Worm (Caenorhabditis elegans): ENCODE data around the gene rabr-3.

DNA sequence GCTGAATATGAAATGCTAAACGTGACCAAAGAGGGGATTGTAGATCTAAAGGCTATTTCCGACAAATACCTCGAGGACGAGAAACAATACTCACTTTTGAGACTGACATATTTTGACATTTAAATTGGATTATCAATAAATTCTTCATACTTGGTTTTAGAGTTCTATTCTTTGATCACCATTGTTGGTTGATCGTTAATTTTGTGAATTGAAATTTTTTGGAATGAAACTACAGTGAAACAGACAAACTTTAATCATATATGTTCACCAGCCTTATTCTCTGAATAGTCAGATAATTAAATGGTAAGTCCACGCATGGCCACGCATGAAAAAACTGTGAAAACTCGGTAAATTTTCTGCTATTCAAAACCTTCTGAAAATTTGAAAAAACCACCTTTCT lies 7.1 kb downstream of the rabr-3 start, which contains the start of gene F11A5.18:
- no peak for TF ChIP-seq skn-1 (tag; optimal IDR thresholded peaks at IDR 0.05)
- TF ChIP-seq unc-62 (GFP tag; optimal IDR thresholded peaks at IDR 0.05): no peak
- no peak for TF ChIP-seq alr-1 (tag; optimal IDR thresholded peaks at IDR 0.05)
- no peak for TF ChIP-seq nhr-237 (tag; optimal IDR thresholded peaks at IDR 0.05)
